Worm (Caenorhabditis elegans) whole organism, mixed stage, embryonic: Measurements from ENCODE around the gene gdi-1.

Source experiments
- ces-1 ChIP-seq: fragments of 150-350 bp; optimal IDR thresholded peaks from 2 replicates; lab custom pipeline; 2014; ENCODE audit warnings: missing biosample characterization, missing genetic modification reagents, missing genetic modification characterization
- lsy-2 ChIP-seq: fragments of 150-350 bp; optimal IDR thresholded peaks from 2 replicates; lab custom pipeline; 2014; ENCODE audit warnings: missing biosample characterization, missing genetic modification characterization
- snpc-4 ChIP-seq: fragments of 150-350 bp; optimal IDR thresholded peaks from 2 replicates; lab custom pipeline; 2014; ENCODE audit warnings: missing biosample characterization, missing genetic modification characterization

DNA sequence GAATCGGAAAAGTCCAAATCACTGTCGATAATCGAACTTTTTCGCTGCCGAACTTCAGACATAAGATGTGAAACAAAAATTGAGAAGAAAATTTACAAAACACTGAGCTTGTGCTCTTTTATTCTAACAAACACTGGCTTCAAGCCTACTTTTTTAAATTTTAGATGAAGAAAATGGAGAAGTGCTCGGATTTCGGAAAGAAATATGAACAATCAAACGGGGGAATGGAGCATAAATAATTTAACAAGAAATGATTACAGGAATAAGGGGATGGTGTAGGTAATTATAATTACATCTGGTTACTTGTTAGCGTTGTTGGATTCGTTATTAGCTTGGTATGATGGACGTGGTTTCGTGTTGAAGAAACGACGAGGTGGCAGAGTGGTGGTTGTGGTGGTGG lies 21.4 kb downstream of the gdi-1 start, which contains the start of gene degl-1:
- no peak for TF ChIP-seq lsy-2 (tag; lab: Kevin White, UChicago)
- no peak for TF ChIP-seq ces-1
- TF ChIP-seq snpc-4: no peak
